Worm (Caenorhabditis elegans) whole organism, young adult: ENCODE results near the gene ZK105.11.

Experiments used
- B0035.1 ChIP-seq: sonication (generic microtip); optimal IDR thresholded peaks from 2 replicates; lab custom pipeline; 2016; ENCODE audit warnings: missing genetic modification characterization, mild to moderate bottlenecking, missing compliant biosample characterization, missing genotype, missing genetic modification reagents
- C17E4.6 ChIP-seq: fragments of 200-800 bp; sonication (Bioruptor generic); IDR thresholded peaks from 2 replicates; pipeline ENCODE4 v1.3.6; 2022; ENCODE audit warnings: missing genetic modification reagents, missing genetic modification characterization, missing compliant biosample characterization
- F33H1.4 ChIP-seq: fragments of 200-800 bp; sonication (Bioruptor generic); IDR thresholded peaks from 2 replicates; pipeline ENCODE4 v1.3.6; 2022; ENCODE audit warnings: missing genetic modification reagents, missing genetic modification characterization, missing compliant biosample characterization
- F37B4.10 ChIP-seq: fragments of 200-800 bp; sonication (Bioruptor generic); IDR thresholded peaks from 2 replicates; pipeline ENCODE4 v1.3.6; 2022; ENCODE audit warnings: missing genetic modification characterization, missing compliant biosample characterization
- F49E8.2 ChIP-seq: sonication (generic microtip); optimal IDR thresholded peaks from 3 replicates; lab custom pipeline; 2017; ENCODE audit warnings: missing genetic modification characterization, mild to moderate bottlenecking, missing compliant biosample characterization, antibody characterized with exemption, moderate library complexity; ENCODE audit not compliant: insufficient read depth
- T07F8.4 ChIP-seq: sonication (generic microtip); optimal IDR thresholded peaks from 2 replicates; lab custom pipeline; 2016; ENCODE audit warnings: mild to moderate bottlenecking, missing genetic modification characterization, moderate library complexity, missing compliant biosample characterization
- Y53G8AR.9 ChIP-seq: fragments of 200-800 bp; sonication (Bioruptor generic); conservative IDR thresholded peaks from 2 replicates; pipeline ENCODE4 v1.3.6; 2022; ENCODE audit warnings: missing genetic modification reagents, missing genetic modification characterization, missing compliant biosample characterization
- Y67H2A.10 ChIP-seq: fragments of 200-800 bp; sonication (Bioruptor generic); conservative IDR thresholded peaks from 2 replicates; pipeline ENCODE4 v1.3.6; 2022; ENCODE audit warnings: missing genetic modification reagents, missing genetic modification characterization, missing compliant biosample characterization
- akir-1 ChIP-seq: fragments of 200-800 bp; sonication (Bioruptor generic); optimal IDR thresholded peaks from 2 replicates; lab custom pipeline; 2018; ENCODE audit warnings: mild to moderate bottlenecking, missing genetic modification characterization, moderate library complexity, missing compliant biosample characterization
- ama-1 ChIP-seq, 3 experiments: fragments of 150-350 bp in 1 of 3; sonication (generic microtip) in 2 of 3; optimal IDR thresholded peaks; 2 replicates each; lab custom pipeline; 2014 to 2018; ENCODE audit warnings: missing biosample characterization in 2 of 3, missing genetic modification characterization in 2 of 3, missing genetic modification reagents in 2 of 3
- aptf-2 ChIP-seq: fragments of 200-800 bp; sonication (Bioruptor generic); conservative IDR thresholded peaks from 2 replicates; pipeline ENCODE4 v1.3.6; 2022; ENCODE audit warnings: missing genetic modification reagents, missing genetic modification characterization, missing compliant biosample characterization
- aptf-3 ChIP-seq: fragments of 200-800 bp; sonication (Bioruptor generic); IDR thresholded peaks from 2 replicates; pipeline ENCODE4 v1.3.6; 2022; ENCODE audit warnings: missing genetic modification characterization, missing compliant biosample characterization
- bed-2 ChIP-seq: fragments of 200-800 bp; sonication (Bioruptor generic); IDR thresholded peaks from 2 replicates; pipeline ENCODE4 v1.3.6; 2022; ENCODE audit warnings: missing genetic modification reagents, missing genetic modification characterization, missing compliant biosample characterization
- ccch-3 ChIP-seq: fragments of 200-800 bp; sonication (Bioruptor generic); optimal IDR thresholded peaks from 2 replicates; lab custom pipeline; 2018; ENCODE audit warnings: mild to moderate bottlenecking, missing genetic modification characterization, missing compliant biosample characterization
- ceh-27 ChIP-seq: fragments of 200-800 bp; sonication (Bioruptor generic); optimal IDR thresholded peaks from 2 replicates; lab custom pipeline; 2018; ENCODE audit warnings: mild to moderate bottlenecking, missing genetic modification characterization, moderate library complexity, missing compliant biosample characterization
- ceh-40 ChIP-seq: fragments of 200-800 bp; sonication (Bioruptor generic); IDR thresholded peaks from 2 replicates; pipeline ENCODE4 v1.3.6; 2022; ENCODE audit warnings: missing genetic modification characterization, missing compliant biosample characterization
- ceh-91 ChIP-seq: fragments of 200-800 bp; sonication (Bioruptor generic); IDR thresholded peaks from 2 replicates; pipeline ENCODE4 v1.3.6; 2022; ENCODE audit warnings: missing genetic modification reagents, missing genetic modification characterization, missing compliant biosample characterization
- efl-1 ChIP-seq: fragments of 150-350 bp; optimal IDR thresholded peaks from 2 replicates; lab custom pipeline; 2014; ENCODE audit warnings: missing biosample characterization, missing genetic modification reagents, missing genetic modification characterization
- ets-4 ChIP-seq: fragments of 200-800 bp; sonication (Bioruptor generic); optimal IDR thresholded peaks from 2 replicates; lab custom pipeline; 2018; ENCODE audit warnings: mild to moderate bottlenecking, missing genetic modification characterization, missing compliant biosample characterization
- gei-17 ChIP-seq: fragments of 200-800 bp; sonication (Bioruptor generic); optimal IDR thresholded peaks from 2 replicates; lab custom pipeline; 2018; ENCODE audit warnings: mild to moderate bottlenecking, missing genetic modification characterization, missing compliant biosample characterization
- hlh-12 ChIP-seq: sonication (generic microtip); optimal IDR thresholded peaks from 2 replicates; lab custom pipeline; 2016; ENCODE audit warnings: missing genetic modification characterization, missing compliant biosample characterization
- hlh-26 ChIP-seq: fragments of 200-800 bp; sonication (Bioruptor generic); conservative IDR thresholded peaks from 2 replicates; pipeline ENCODE4 v1.3.6; 2022; ENCODE audit warnings: missing genetic modification reagents, missing genetic modification characterization, missing compliant biosample characterization
- hmg-20 ChIP-seq: fragments of 200-800 bp; sonication (Bioruptor generic); IDR thresholded peaks from 2 replicates; pipeline ENCODE4 v1.3.6; 2022; ENCODE audit warnings: missing genetic modification reagents, missing genetic modification characterization, missing compliant biosample characterization
- hrde-1 ChIP-seq: sonication (generic microtip); optimal IDR thresholded peaks from 2 replicates; lab custom pipeline; 2016; ENCODE audit warnings: missing genetic modification characterization, mild to moderate bottlenecking, missing compliant biosample characterization, moderate library complexity, missing genotype, missing genetic modification reagents, borderline replicate concordance
- let-526 ChIP-seq: fragments of 200-800 bp; sonication (Bioruptor generic); IDR thresholded peaks from 2 replicates; pipeline ENCODE4 v1.3.6; 2022; ENCODE audit warnings: missing genetic modification reagents, missing genetic modification characterization, missing compliant biosample characterization
- lin-26 ChIP-seq: fragments of 200-800 bp; sonication (Bioruptor generic); IDR thresholded peaks from 2 replicates; pipeline ENCODE4 v1.3.6; 2022; ENCODE audit warnings: missing genetic modification reagents, missing genetic modification characterization, missing compliant biosample characterization
- madf-10 ChIP-seq: sonication (generic microtip); optimal IDR thresholded peaks from 2 replicates; lab custom pipeline; 2016; ENCODE audit warnings: mild to moderate bottlenecking, missing genetic modification characterization, missing compliant biosample characterization
- madf-3 ChIP-seq: fragments of 200-800 bp; sonication (Bioruptor generic); IDR thresholded peaks from 2 replicates; pipeline ENCODE4 v1.3.6; 2022; ENCODE audit warnings: missing genetic modification reagents, missing genetic modification characterization, missing compliant biosample characterization
- madf-6 ChIP-seq: fragments of 200-800 bp; sonication (Bioruptor generic); IDR thresholded peaks from 2 replicates; pipeline ENCODE4 v1.3.6; 2022; ENCODE audit warnings: missing genetic modification reagents, missing genetic modification characterization, missing compliant biosample characterization
- mxl-1 ChIP-seq: sonication (generic microtip); optimal IDR thresholded peaks from 2 replicates; lab custom pipeline; 2016; ENCODE audit warnings: missing genetic modification characterization, missing compliant biosample characterization
- nhr-120 ChIP-seq: fragments of 200-800 bp; sonication (Bioruptor generic); IDR thresholded peaks from 2 replicates; pipeline ENCODE4 v1.3.6; 2022; ENCODE audit warnings: missing genetic modification characterization, missing compliant biosample characterization
- repo-1 ChIP-seq: sonication (generic microtip); optimal IDR thresholded peaks from 2 replicates; lab custom pipeline; 2017; ENCODE audit warnings: mild to moderate bottlenecking, missing genetic modification characterization, missing compliant biosample characterization
- sdz-38 ChIP-seq: sonication (generic microtip); optimal IDR thresholded peaks from 2 replicates; lab custom pipeline; 2016; ENCODE audit warnings: missing genotype, missing genetic modification characterization, missing compliant biosample characterization
- snpc-1.1 ChIP-seq: sonication (generic microtip); optimal IDR thresholded peaks from 2 replicates; lab custom pipeline; 2017; ENCODE audit warnings: missing genetic modification characterization, mild to moderate bottlenecking, missing compliant biosample characterization, antibody characterized with exemption, moderate library complexity, missing genotype, missing genetic modification reagents; ENCODE audit not compliant: insufficient read depth
- snpc-3.4 ChIP-seq: sonication (generic microtip); optimal IDR thresholded peaks from 2 replicates; lab custom pipeline; 2017; ENCODE audit warnings: missing genetic modification characterization, mild to moderate bottlenecking, missing compliant biosample characterization, antibody characterized with exemption, moderate library complexity, missing genotype, missing genetic modification reagents
- tbp1 ChIP-seq: fragments of 200-800 bp; sonication (Bioruptor generic); optimal IDR thresholded peaks from 2 replicates; lab custom pipeline; 2018; ENCODE audit warnings: mild to moderate bottlenecking, missing genetic modification characterization, missing compliant biosample characterization
- unc-130 ChIP-seq: sonication (generic microtip); optimal IDR thresholded peaks from 2 replicates; lab custom pipeline; 2016; ENCODE audit warnings: missing genetic modification reagents, missing genetic modification characterization, missing compliant biosample characterization
- unc-62 ChIP-seq: fragments of 150-350 bp; optimal IDR thresholded peaks from 2 replicates; lab custom pipeline; 2014; ENCODE audit warnings: missing biosample characterization, missing genetic modification reagents, missing genetic modification characterization
- zfh-2 ChIP-seq: fragments of 200-800 bp; sonication (Bioruptor generic); conservative IDR thresholded peaks from 2 replicates; pipeline ENCODE4 v1.3.6; 2022; ENCODE audit warnings: missing genetic modification reagents, missing genetic modification characterization, missing compliant biosample characterization
- ztf-26 ChIP-seq: sonication (generic microtip); optimal IDR thresholded peaks from 2 replicates; lab custom pipeline; 2017; ENCODE audit warnings: missing genetic modification characterization, missing compliant biosample characterization
- ztf-6 ChIP-seq: fragments of 200-800 bp; sonication (Bioruptor generic); IDR thresholded peaks from 2 replicates; pipeline ENCODE4 v1.3.6; 2022; ENCODE audit warnings: missing genetic modification reagents, missing genetic modification characterization, missing compliant biosample characterization

The ZK105.11 gene

ce11 chrV:7726927-7727326, 18.5 kb upstream of the ZK105.11 start:
- TF ChIP-seq ztf-26 (tag; lab: Kevin White, UChicago) (no peak), F33H1.4 (GFP tag; lab: Robert Waterston, UW) (no peak), Y53G8AR.9 (no peak), gei-17 (GFP tag; lab: Kevin White, UChicago) (no peak), nhr-120 (GFP tag; lab: Robert Waterston, UW) (no peak), hlh-12 (tag; lab: Kevin White, UChicago) (no peak), sdz-38 (tag; lab: Kevin White, UChicago) (no peak), aptf-2 (GFP tag; lab: Robert Waterston, UW) (no peak), hlh-26 (GFP tag; lab: Robert Waterston, UW) (no peak), ccch-3 (GFP tag; lab: Kevin White, UChicago) (no peak), snpc-3.4 (tag; lab: Kevin White, UChicago) (no peak), T07F8.4 (tag; lab: Kevin White, UChicago) (no peak), F49E8.2 (tag; lab: Kevin White, UChicago) (no peak), mxl-1 (tag; lab: Kevin White, UChicago) (no peak), unc-62 (no peak), bed-2 (no peak)

ce11 chrV:7726202-7726601, 17.8 kb upstream of the ZK105.11 start:
- TF ChIP-seq unc-62 (no peak), ets-4 (GFP tag; lab: Kevin White, UChicago) (no peak), Y53G8AR.9 (no peak), akir-1 (GFP tag; lab: Kevin White, UChicago) (no peak), C17E4.6 (no peak), madf-10 (tag; lab: Kevin White, UChicago) (no peak), lin-26 (GFP tag; lab: Robert Waterston, UW) (no peak), snpc-1.1 (tag; lab: Kevin White, UChicago) (no peak), T07F8.4 (tag; lab: Kevin White, UChicago) (no peak), hrde-1 (no peak), sdz-38 (tag; lab: Kevin White, UChicago) (no peak), ceh-27 (GFP tag; lab: Kevin White, UChicago) (no peak), repo-1 (no peak), ceh-40 (GFP tag; lab: Robert Waterston, UW) (no peak), efl-1 (no peak)

ce11 chrV:7723967-7724544, 15.6 kb upstream of the ZK105.11 start, which contains the start of the genes ZK105.6 and ZK105.8:
TSS of gene ZK105.6 (minus strand) at chrV:7724067.
TSS of gene ZK105.8 (plus strand) at chrV:7724494.
- TF ChIP-seq ama-1 (optimal IDR thresholded peaks at IDR 0.05; lab: Kevin White, UChicago) (no peak), ama-1 (GFP tag; optimal IDR thresholded peaks at IDR 0.05; lab: Kevin White, UChicago) (no peak), F37B4.10 (no peak), madf-3 (no peak), let-526 (GFP tag; lab: Robert Waterston, UW) (no peak), Y67H2A.10 (GFP tag; lab: Robert Waterston, UW) (no peak), ceh-91 (GFP tag; lab: Robert Waterston, UW) (no peak), ztf-6 (no peak), unc-130 (GFP tag; lab: Kevin White, UChicago) (no peak), B0035.1 (tag; lab: Kevin White, UChicago) (no peak), aptf-3 (GFP tag; lab: Robert Waterston, UW) (no peak), tbp1 (GFP tag; lab: Kevin White, UChicago) (no peak), hmg-20 (GFP tag; lab: Robert Waterston, UW) (no peak), lin-26 (GFP tag; lab: Robert Waterston, UW) (no peak), madf-6 (GFP tag; lab: Robert Waterston, UW) (no peak), zfh-2 (no peak)
- TF ChIP-seq, all 124 proteins: peak for 0
